Worm (Caenorhabditis elegans) whole organism, L3 larva: ENCODE results near the gene srx-36.
A peak's percentile ranks its signal among the peaks of the same experiment; 100 is the strongest.

Experiments
- ceh-16 ChIP-seq: sonication (generic microtip); optimal IDR thresholded peaks from 2 replicates; lab custom pipeline; 2017; ENCODE audit warnings: missing biosample characterization, missing genetic modification characterization
- ceh-82 ChIP-seq: fragments of 150-350 bp; optimal IDR thresholded peaks from 2 replicates; lab custom pipeline; 2014; ENCODE audit warnings: missing biosample characterization, missing genetic modification characterization
- egl-27 ChIP-seq: sonication (generic microtip); optimal IDR thresholded peaks from 4 replicates; lab custom pipeline; 2017; ENCODE audit warnings: missing biosample characterization, missing genetic modification reagents, missing genetic modification characterization
- egl-5 ChIP-seq: fragments of 150-350 bp; optimal IDR thresholded peaks from 2 replicates; lab custom pipeline; 2017; ENCODE audit warnings: missing biosample characterization, missing genetic modification reagents, missing genetic modification characterization, inconsistent platforms
- elt-2 ChIP-seq: sonication (generic microtip); optimal IDR thresholded peaks from 2 replicates; lab custom pipeline; 2016; ENCODE audit warnings: missing genetic modification reagents, mild to moderate bottlenecking, missing genetic modification characterization, missing compliant biosample characterization
- elt-3 ChIP-seq, 3 experiments: fragments of 150-350 bp in 1 of 3; sonication (generic microtip) in 2 of 3; optimal IDR thresholded peaks; 2 replicates in 2 of 3; 4 replicates in 1 of 3; lab custom pipeline; 2014 to 2017; ENCODE audit warnings: missing biosample characterization in 3 of 3, missing genetic modification characterization in 3 of 3
- eor-1 ChIP-seq, 2 experiments: fragments of 150-350 bp; optimal IDR thresholded peaks; 2 replicates each; lab custom pipeline; 2014 to 2018; ENCODE audit warnings: missing biosample characterization in 2 of 2, missing genetic modification characterization in 2 of 2
- fkh-10 ChIP-seq: sonication (generic microtip); optimal IDR thresholded peaks from 2 replicates; lab custom pipeline; 2017; ENCODE audit warnings: missing biosample characterization, missing genetic modification reagents, missing genetic modification characterization
- fkh-2 ChIP-seq: fragments of 150-350 bp; optimal IDR thresholded peaks from 2 replicates; lab custom pipeline; 2014; ENCODE audit warnings: missing biosample characterization, missing genetic modification reagents, missing genetic modification characterization
- fos-1 ChIP-seq: fragments of 150-350 bp; optimal IDR thresholded peaks from 2 replicates; lab custom pipeline; 2014; ENCODE audit warnings: missing biosample characterization, missing genetic modification characterization
- hmg-11 ChIP-seq: sonication (generic microtip); optimal IDR thresholded peaks from 2 replicates; lab custom pipeline; 2016; ENCODE audit warnings: missing genetic modification characterization, missing compliant biosample characterization
- lin-15B ChIP-seq: fragments of 150-350 bp; optimal IDR thresholded peaks from 2 replicates; lab custom pipeline; 2014; ENCODE audit warnings: missing biosample characterization, missing genetic modification characterization
- lin-39 ChIP-seq: fragments of 150-350 bp; optimal IDR thresholded peaks from 2 replicates; lab custom pipeline; 2018; ENCODE audit warnings: missing biosample characterization, missing genetic modification reagents, missing genetic modification characterization
- lsy-12 ChIP-seq: sonication (generic microtip); optimal IDR thresholded peaks from 2 replicates; lab custom pipeline; 2016; ENCODE audit warnings: mild to moderate bottlenecking, missing genetic modification characterization, missing compliant biosample characterization
- mdl-1 ChIP-seq: fragments of 150-350 bp; optimal IDR thresholded peaks from 2 replicates; lab custom pipeline; 2014; ENCODE audit warnings: missing biosample characterization, missing genetic modification characterization
- mml-1 ChIP-seq: fragments of 150-350 bp; sonication (generic microtip); optimal IDR thresholded peaks from 3 replicates; lab custom pipeline; 2014; ENCODE audit warnings: missing biosample characterization, missing genetic modification characterization
- nfya-1 ChIP-seq: sonication (generic microtip); optimal IDR thresholded peaks from 2 replicates; lab custom pipeline; 2017; ENCODE audit warnings: missing genetic modification characterization, mild to moderate bottlenecking, missing compliant biosample characterization, antibody characterized with exemption, moderate library complexity; ENCODE audit not compliant: insufficient read depth
- nhr-12 ChIP-seq: fragments of 150-350 bp; optimal IDR thresholded peaks from 2 replicates; lab custom pipeline; 2014; ENCODE audit warnings: missing biosample characterization, missing genetic modification characterization
- nhr-25 ChIP-seq: sonication (generic microtip); optimal IDR thresholded peaks from 2 replicates; lab custom pipeline; 2017; ENCODE audit warnings: missing biosample characterization, missing genetic modification characterization
- nhr-28 ChIP-seq: fragments of 150-350 bp; optimal IDR thresholded peaks from 2 replicates; lab custom pipeline; 2014; ENCODE audit warnings: missing biosample characterization, missing genetic modification characterization
- nhr-43 ChIP-seq: sonication (generic microtip); optimal IDR thresholded peaks from 2 replicates; lab custom pipeline; 2016; ENCODE audit warnings: mild to moderate bottlenecking, missing genetic modification characterization, missing compliant biosample characterization; ENCODE audit not compliant: poor library complexity, severe bottlenecking
- nhr-67 ChIP-seq: fragments of 150-350 bp; optimal IDR thresholded peaks from 2 replicates; lab custom pipeline; 2014; ENCODE audit warnings: missing biosample characterization, missing genetic modification characterization
- pha-4 ChIP-seq: fragments of 150-350 bp; optimal IDR thresholded peaks from 2 replicates; lab custom pipeline; 2014; ENCODE audit warnings: missing biosample characterization, missing genetic modification reagents, missing genetic modification characterization
- pqm-1 ChIP-seq: fragments of 150-350 bp; optimal IDR thresholded peaks from 2 replicates; lab custom pipeline; 2017; ENCODE audit warnings: missing biosample characterization, missing genetic modification characterization, inconsistent platforms
- skn-1 ChIP-seq: fragments of 150-350 bp; optimal IDR thresholded peaks from 2 replicates; lab custom pipeline; 2014; ENCODE audit warnings: missing biosample characterization, missing genetic modification characterization
- snpc-4 ChIP-seq: fragments of 150-350 bp; optimal IDR thresholded peaks from 2 replicates; lab custom pipeline; 2014; ENCODE audit warnings: missing biosample characterization, missing genetic modification characterization
- tbx-2 ChIP-seq: sonication (generic microtip); optimal IDR thresholded peaks from 2 replicates; lab custom pipeline; 2016; ENCODE audit warnings: mild to moderate bottlenecking, missing genetic modification characterization, missing compliant biosample characterization
- unc-39 ChIP-seq: sonication (generic microtip); optimal IDR thresholded peaks from 4 replicates; lab custom pipeline; 2017; ENCODE audit warnings: missing biosample characterization, missing genetic modification characterization
- zag-1 ChIP-seq: fragments of 150-350 bp; optimal IDR thresholded peaks from 2 replicates; lab custom pipeline; 2014; ENCODE audit warnings: missing biosample characterization, missing genetic modification characterization
- ztf-4 ChIP-seq: fragments of 150-350 bp; optimal IDR thresholded peaks from 2 replicates; lab custom pipeline; 2014; ENCODE audit warnings: missing biosample characterization, missing genetic modification characterization

srx-36 gene

DNA sequence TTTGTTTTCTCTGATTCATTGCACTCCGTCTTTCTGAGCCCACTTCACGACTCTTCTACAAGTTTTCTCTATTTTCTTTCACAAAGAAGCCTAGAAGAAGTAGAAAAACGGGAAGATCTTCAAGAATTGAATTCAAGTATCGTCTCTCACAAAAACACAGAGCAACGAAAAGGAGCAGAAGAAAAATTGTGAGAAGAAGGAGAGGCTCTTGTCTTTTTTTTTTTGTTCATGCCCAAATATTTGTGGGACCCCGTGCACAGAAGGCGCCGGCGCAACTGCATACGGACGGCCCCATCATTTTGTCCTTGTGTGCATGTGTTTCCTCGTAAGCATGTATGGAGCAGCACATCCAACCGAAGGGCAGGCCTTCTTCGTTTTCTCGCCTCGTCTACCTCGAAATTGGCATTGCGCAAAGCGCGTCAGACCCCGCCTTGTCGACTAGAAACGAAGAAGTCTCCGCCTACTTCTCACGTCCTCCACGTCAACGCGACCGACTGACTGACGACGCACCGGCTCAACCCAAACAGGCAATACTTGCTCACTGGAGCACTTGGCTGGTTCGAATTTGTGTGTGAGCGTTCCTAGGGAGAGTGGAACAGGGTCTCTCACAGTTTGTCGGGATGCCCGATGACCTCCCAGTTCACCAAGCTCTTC is 24.2 kb downstream of the srx-36 start:
- TF ChIP-seq fkh-10 (GFP tag; lab: Kevin White, UChicago) (peak; percentile 54), tbx-2 (tag; lab: Kevin White, UChicago) (no peak), nhr-28 (tag; lab: Kevin White, UChicago) (no peak), fkh-2 (no peak), pqm-1 (tag; lab: Kevin White, UChicago) (no peak), unc-39 (tag; lab: Kevin White, UChicago) (no peak), elt-2 (tag; lab: Kevin White, UChicago) (no peak)

DNA sequence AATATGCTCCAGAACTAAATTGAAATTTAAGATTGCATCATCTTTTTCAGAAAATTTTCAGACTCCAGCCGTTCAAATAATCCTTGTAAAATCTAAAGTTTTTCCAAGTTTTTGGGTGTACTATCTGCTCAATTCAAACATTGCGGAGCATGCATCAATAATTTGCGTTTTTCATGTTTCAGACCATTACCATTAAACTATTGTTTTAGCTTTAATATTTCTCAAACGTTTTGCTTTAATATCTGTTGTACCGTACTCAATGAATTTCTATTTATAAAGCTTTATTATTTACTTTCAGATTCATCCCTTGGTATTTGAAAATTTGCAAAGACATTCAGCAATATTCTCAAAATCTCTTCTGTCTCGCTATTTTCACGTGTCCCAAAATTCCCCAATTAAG is 27.6 kb downstream of the srx-36 start, which contains the start of gene odr-2:
Gene odr-2, plus strand, starts transcription at position 301 of the 400 bp plus-strand sequence.
- no peak for TF ChIP-seq egl-5
- TF ChIP-seq lin-39 = no peak
- no peak for TF ChIP-seq nhr-43 (tag; lab: Kevin White, UChicago)
- TF ChIP-seq snpc-4 (tag; lab: Kevin White, UChicago) = no peak
- TF ChIP-seq nhr-12 (tag; lab: Kevin White, UChicago) = no peak
- TF ChIP-seq lsy-12 (tag; lab: Kevin White, UChicago) = no peak
- TF ChIP-seq mml-1 (tag; lab: Kevin White, UChicago) = no peak
- no peak for TF ChIP-seq elt-3 (tag; optimal IDR thresholded peaks at IDR 0.05; lab: Kevin White, UChicago)
- TF ChIP-seq nhr-67 = no peak
- TF ChIP-seq mdl-1 (tag; lab: Kevin White, UChicago) = no peak
- no peak for TF ChIP-seq eor-1 (tag; optimal IDR thresholded peaks at IDR 0.05; lab: Kevin White, UChicago)
- TF ChIP-seq fkh-10 (GFP tag; lab: Kevin White, UChicago) = no peak
- TF ChIP-seq lin-15B (tag; lab: Kevin White, UChicago) = no peak
- no peak for TF ChIP-seq zag-1 (tag; lab: Kevin White, UChicago)
- TF ChIP-seq tbx-2 (tag; lab: Kevin White, UChicago) = no peak
- TF ChIP-seq nfya-1 (tag; lab: Kevin White, UChicago) = no peak
- TF ChIP-seq unc-39 (tag; lab: Kevin White, UChicago) = no peak
- TF ChIP-seq pha-4 (tag; lab: Kevin White, UChicago) = no peak
- no peak for TF ChIP-seq ceh-16 (tag; lab: Kevin White, UChicago)

DNA sequence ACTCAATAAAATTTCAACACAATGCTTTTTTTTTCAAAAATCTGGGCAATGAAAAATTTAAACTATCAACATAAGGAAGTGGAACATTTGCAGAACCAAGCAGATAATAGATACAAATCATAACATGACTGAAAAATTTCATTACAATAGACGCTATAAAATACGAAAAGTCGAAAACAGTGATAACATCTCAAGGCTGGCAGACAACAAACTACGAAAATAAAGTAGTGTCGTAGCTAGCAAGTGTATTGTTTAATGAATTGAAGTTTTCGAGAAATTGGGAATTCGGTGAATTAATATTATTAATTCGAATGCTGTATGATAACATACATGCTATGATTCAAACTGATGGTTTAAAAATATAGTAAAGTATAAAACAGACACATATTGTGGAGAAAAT is 34.1 kb downstream of the srx-36 start:
- TF ChIP-seq skn-1 (tag; lab: Kevin White, UChicago) (no peak), pha-4 (tag; lab: Kevin White, UChicago) (no peak), hmg-11 (no peak), tbx-2 (tag; lab: Kevin White, UChicago) (no peak), snpc-4 (tag; lab: Kevin White, UChicago) (no peak), mdl-1 (tag; lab: Kevin White, UChicago) (no peak), ceh-82 (tag; lab: Kevin White, UChicago) (no peak), ztf-4 (tag; lab: Kevin White, UChicago) (no peak), nfya-1 (tag; lab: Kevin White, UChicago) (no peak)

DNA sequence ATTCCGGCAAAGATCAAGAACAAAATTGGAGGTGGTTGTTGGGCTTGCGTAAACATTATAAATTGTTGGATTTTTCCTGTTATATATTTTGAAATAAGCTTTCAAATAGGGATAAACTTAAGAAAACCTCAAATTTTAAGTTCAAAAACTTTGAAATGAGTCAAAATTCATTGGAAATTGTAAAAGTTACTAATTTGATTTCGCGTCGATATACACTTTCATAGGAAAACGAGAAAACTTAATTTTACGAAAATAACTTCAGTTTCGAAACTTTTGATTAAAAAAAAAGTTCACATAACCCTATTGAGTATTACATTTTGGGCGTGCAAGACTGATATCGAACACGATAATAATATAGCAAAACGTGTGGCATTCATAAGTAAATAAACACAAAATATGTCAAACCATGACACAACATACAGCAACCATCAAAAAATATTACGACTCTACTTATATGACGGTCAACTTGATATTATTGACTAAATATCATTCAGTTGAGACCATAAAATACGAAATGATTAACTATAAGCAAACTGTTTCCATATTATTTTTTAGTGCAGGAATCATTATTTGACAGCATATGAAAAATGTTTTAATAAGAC is 34.6 kb downstream of the srx-36 start:
- TF ChIP-seq skn-1 (tag; lab: Kevin White, UChicago) (no peak), elt-3 (tag; optimal IDR thresholded peaks at IDR 0.05; lab: Kevin White, UChicago) (no peak), elt-2 (tag; lab: Kevin White, UChicago) (peak; percentile 27), pqm-1 (tag; lab: Kevin White, UChicago) (peak; percentile 21)

DNA sequence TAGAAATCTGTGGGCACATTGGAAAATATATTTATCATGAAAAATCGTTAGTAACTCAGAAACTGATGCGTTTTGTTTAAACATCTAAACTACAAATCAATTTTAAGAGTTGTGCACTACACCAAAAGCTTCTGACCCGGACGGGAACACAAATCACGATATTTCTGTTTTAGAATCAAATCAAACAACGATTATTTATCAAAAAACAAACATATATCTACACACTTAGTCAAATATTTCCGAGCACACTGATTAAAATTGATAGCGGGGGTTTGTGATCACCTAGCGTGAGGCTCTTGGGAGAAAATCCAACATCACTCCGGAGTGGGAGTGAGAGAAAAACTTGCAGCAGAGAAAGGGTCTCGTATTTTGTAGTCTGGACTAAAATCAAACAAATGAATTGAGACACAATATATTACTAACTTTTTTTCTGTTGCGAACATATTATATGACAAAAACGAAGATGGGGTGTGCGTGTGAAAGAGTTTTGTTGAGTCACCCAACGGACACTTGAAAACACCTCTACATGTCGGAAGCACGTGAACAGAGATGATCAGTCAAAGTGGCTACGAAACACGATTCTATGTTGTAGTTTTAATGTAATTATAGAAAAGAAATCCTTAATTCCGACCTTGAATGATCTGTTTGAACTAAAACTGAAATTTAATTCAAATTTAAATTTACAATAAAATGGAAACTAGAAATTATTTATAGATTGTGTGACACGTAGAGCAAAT is 35.5 kb downstream of the srx-36 start:
- TF ChIP-seq elt-2 (tag; lab: Kevin White, UChicago) = peak; percentile 74
- no peak for TF ChIP-seq fos-1
- TF ChIP-seq pqm-1 (tag; lab: Kevin White, UChicago) = peak; percentile 44
- TF ChIP-seq egl-27 (tag; lab: Kevin White, UChicago) = no peak
- TF ChIP-seq nhr-12 (tag; lab: Kevin White, UChicago) = no peak
- TF ChIP-seq nhr-25 = no peak
